Worm (Caenorhabditis elegans) whole organism, midembryonic: ENCODE results near the gene Y53F4B.24.

Source experiments
- T22C8.4 ChIP-seq: fragments of 200-800 bp; sonication (Bioruptor generic); IDR thresholded peaks from 2 replicates; pipeline ENCODE4 v1.3.6; 2022; ENCODE audit warnings: missing genetic modification characterization, missing compliant biosample characterization
- klf-2 ChIP-seq: fragments of 200-800 bp; sonication (Bioruptor generic); conservative IDR thresholded peaks from 2 replicates; pipeline ENCODE4 v1.3.6; 2022; ENCODE audit warnings: missing genetic modification reagents, missing genetic modification characterization, missing compliant biosample characterization
- med-1 ChIP-seq: sonication (generic microtip); optimal IDR thresholded peaks from 2 replicates; lab custom pipeline; 2017; ENCODE audit warnings: missing genetic modification characterization, mild to moderate bottlenecking, missing compliant biosample characterization, antibody characterized with exemption, missing genetic modification reagents; ENCODE audit not compliant: insufficient read depth
- tab-1 ChIP-seq: fragments of 200-800 bp; sonication (Bioruptor generic); IDR thresholded peaks from 2 replicates; pipeline ENCODE4 v1.3.6; 2022; ENCODE audit warnings: missing genetic modification characterization, missing compliant biosample characterization

DNA sequence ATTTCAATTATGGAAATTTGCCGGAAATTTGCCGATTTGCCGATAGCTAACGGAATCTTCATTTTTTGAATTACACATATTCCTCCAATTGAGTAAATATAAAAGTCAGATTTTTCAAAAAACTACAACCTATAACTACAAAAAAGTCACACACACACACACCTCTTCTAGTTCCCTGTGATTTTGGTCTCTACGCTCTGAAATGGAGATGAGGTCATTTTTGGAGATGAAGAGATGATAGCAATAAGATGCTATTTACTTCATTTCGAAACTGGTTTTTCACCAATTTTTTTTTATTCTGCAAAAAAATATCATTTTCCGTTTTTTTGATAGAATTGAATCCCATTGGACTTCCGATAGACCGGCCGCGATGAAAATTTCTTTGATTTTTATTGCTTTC lies 10.0 kb downstream of the Y53F4B.24 start, which contains the start of gene Y53F4B.23:
- TF ChIP-seq med-1 (GFP tag; lab: Kevin White, UChicago) (no peak), tab-1 (GFP tag; lab: Robert Waterston, UW) (no peak), klf-2 (no peak), T22C8.4 (GFP tag; lab: Robert Waterston, UW) (no peak)
